Fruit fly (Drosophila melanogaster): ENCODE data around the gene MFS3.

MFS3 gene

DNA sequence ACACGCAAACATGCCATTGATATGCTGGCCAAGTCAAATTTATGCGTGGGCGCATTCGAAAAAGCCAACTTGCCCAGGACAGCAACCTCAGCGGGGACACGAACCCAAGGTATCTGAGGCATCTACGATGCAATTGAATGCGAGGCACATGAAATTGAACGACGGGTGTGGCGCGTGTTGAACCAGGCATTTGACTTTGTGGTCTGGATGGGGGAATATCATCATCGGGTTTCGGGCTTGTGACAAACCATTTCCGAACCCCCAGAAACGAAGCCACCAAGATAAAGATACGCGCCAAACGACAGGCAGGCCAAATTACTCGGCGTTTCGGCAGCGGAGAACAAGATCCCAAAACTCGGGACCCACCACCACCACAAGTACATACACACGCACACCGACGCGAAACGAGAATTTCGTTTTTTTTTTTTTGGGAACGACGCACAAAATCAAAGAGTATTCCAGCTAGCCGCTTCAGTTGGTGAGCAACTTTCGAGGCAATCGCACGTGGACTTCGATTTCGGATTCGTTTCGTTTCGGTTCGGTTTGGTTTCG lies at the start of gene MFS3:
MFS3 (plus strand) TSS at position 472 of the 552 bp plus-strand sequence.
- TF ChIP-seq CTCF (optimal IDR thresholded peaks at IDR 0.05) (peak; percentile 66 to 68), CG8478 (optimal IDR thresholded peaks at IDR 0.05) (no peak)

DNA sequence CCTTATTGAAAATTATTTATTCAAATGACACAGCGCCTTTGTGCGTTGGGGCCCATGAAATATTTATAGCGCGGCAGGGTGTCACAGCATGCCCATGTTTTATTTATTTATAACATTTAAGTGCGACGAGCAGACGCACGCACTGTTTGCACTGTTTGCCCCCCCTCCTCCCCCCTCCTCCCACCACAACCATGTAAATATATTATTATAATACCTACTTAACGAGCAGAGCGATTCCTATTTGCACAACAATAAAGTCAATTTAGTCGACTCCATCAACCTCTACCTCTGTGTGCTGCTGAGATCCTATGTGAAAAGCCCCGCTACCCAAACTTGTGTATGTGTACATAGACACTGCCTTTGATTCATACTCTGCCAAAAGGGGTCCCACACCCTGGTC lies 48.3 kb upstream of the MFS3 start:
- no peak for TF ChIP-seq CTCF (optimal IDR thresholded peaks at IDR 0.05)
- TF ChIP-seq CG8478 (optimal IDR thresholded peaks at IDR 0.05), result no peak

DNA sequence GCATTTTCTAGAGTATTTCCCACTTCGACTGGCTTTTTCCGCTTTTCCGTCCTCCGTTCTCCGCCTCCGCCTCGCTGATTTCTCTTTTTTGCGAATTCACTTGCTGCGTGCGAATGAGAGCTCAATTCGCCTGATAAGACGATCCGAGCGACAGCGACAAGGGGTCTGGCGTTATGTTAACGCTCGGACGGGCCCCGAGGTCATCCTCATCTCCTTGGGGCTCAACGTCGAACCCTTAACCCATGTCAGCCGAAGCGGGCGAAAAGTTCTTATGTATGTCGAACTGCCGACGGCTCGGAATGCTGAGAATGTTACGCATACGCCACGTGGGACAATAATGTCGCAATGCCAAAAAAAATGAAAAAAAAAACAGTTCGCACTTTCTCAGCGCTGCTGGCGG lies 47.6 kb upstream of the MFS3 start:
- no peak for TF ChIP-seq CTCF (optimal IDR thresholded peaks at IDR 0.05)
- no peak for TF ChIP-seq CG8478 (optimal IDR thresholded peaks at IDR 0.05)

DNA sequence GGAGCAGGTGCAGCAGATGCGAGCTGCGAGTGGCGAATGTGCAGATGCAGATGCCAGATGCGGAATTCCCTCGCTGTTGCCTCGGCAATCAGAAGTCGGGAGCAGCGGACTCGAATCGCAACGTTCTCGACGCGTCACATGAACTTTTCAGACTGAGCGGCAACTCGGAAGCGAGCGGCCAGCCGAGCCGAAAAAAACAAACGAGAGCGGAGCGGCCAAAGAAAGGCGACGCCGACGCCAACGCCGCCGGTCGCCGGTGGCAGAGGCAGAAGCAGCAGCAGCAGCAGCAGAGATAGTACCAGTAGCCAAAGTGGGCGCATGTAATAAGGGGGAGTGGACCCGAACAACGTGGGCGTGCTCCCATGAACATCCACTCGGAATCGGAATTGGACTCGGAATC lies 40.7 kb upstream of the MFS3 start, which contains the start of gene CG4629:
CG4629 (minus strand) TSS at position 156 of the 400 bp plus-strand sequence.
- TF ChIP-seq CG8478 (optimal IDR thresholded peaks at IDR 0.05) (no peak), CTCF (optimal IDR thresholded peaks at IDR 0.05) (no peak)

DNA sequence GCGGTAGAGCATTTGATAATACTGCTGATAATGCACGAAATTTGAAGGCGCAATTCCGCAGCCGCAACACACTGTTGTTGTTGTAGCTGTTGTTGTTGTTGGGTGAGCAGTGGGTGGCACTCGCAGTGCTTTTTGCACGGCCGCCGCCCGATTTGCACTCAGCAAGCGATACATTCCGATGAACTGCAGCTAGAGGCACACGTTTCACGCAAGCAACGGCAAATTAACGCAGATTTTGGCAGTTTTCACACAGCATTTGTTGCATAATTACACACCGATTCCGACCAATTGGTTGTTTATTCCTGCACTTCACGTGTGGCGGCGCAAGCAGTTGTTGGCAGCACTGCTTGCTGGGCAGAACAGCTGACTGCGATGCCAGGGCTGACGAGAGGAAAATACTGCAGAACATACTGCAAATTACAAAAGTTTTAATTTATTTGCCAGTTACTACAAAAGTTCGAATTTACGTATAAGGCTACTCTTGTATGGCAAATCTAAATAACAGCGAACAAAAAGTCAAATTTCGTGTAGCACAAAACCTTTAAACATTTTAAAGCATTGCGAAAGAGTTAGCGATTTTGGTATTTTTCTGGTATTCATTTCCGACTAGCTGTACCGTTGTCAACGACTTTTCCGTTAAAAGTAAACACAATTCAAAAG lies 34.8 kb upstream of the MFS3 start, which contains the start of the genes PolrMT and CG14339:
PolrMT (minus strand) TSS at position 345 of the 660 bp plus-strand sequence.
CG14339 (plus strand) TSS at position 512 of the 660 bp plus-strand sequence.
- TF ChIP-seq CTCF (optimal IDR thresholded peaks at IDR 0.05) (peak in 1 of 2 experiments; percentile 18), CG8478 (optimal IDR thresholded peaks at IDR 0.05) (no peak)

DNA sequence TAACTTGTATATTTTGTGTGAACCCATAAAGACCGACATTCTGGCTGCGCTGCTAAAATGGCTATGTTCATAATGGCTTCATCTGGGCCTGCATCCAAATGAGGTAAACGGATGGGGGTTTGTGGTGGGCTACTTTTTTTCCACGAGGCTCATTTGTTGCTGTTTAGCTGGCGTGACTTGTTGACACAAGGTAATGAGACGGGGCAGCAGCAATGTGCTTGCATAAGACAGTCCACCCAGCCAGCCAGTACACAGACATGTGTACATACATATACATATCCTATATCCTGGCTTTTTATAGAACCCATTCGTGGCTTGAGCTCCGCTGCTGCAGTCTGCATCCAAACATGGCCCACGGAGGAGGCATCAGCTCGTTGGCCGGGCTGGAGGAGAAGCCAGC lies 30.4 kb upstream of the MFS3 start, which contains the start of gene CG14340:
CG14340 (plus strand) TSS at position 301 of the 400 bp plus-strand sequence.
- TF ChIP-seq CTCF (optimal IDR thresholded peaks at IDR 0.05), result no peak
- TF ChIP-seq CG8478 (optimal IDR thresholded peaks at IDR 0.05), result no peak

DNA sequence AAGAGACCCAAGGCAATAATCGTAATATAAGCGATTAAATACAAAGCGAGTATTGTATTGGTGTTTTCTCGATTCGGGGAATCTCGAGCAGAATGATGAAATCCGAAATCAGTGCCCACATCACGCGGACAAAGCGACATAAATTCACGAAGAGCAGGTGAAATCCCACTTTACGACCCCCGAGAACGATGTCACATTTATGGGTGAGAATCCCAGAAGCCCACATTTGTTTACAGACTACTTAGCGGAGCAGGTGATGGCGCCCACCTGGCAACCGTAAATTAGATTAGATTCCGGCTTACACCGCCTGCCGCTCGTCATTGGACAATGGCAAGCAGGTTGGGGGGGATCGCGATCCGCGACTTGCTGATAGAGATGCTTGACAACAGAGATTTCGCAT lies 28.8 kb upstream of the MFS3 start:
- TF ChIP-seq CTCF (optimal IDR thresholded peaks at IDR 0.05) (no peak), CG8478 (optimal IDR thresholded peaks at IDR 0.05) (no peak)

DNA sequence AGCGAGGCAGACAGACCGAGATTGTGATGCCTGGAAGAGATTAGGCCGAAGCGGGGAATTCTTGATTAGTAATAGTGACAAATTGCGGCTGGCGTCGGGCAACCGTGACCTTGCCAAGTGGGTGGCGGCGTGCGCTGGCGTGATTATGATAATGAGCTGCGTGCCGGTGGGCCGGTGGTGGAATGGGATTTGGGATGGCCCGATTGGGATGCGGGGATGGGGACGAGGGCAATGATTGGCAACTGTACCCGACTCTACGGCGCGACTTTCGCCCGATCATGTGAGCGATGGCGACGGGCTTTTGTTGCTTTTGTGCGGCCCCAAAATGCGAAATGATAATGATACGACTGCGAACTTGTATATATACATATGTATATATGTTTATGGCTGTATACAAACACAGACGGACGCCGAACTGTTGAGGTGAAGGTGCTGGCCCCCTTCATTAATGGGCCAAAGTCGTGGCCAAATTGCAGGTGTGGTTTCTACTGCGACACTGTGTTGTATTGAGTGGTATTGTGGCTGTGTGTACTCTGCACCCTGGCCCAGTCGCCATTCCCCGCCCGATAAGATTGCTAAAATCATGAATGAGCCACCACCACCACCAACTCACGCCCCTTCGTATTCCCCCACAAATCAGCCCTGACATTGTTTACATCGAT lies 26.2 kb upstream of the MFS3 start:
- TF ChIP-seq CTCF (optimal IDR thresholded peaks at IDR 0.05), result no peak
- TF ChIP-seq CG8478 (optimal IDR thresholded peaks at IDR 0.05), result no peak

DNA sequence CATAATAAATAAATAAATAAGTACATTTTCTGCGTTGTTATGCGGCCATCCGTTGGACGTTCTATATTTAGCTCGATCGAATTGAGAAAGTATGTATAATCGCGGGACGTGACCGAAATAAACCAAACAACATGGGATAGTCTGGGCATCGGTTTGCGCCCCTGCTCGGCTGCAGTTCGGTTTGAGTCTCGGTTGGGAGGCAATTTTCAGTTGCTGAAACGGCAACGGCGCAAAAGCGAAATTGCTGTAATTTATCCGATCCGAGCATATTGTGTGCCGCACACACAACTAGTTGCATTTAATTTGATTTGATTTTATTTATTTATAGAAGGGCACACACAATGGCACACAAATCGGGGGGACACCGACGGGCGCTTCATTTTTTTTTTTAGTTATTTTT lies 24.9 kb upstream of the MFS3 start:
- TF ChIP-seq CTCF (optimal IDR thresholded peaks at IDR 0.05) (peak; percentile 11 to 51), CG8478 (optimal IDR thresholded peaks at IDR 0.05) (no peak)

DNA sequence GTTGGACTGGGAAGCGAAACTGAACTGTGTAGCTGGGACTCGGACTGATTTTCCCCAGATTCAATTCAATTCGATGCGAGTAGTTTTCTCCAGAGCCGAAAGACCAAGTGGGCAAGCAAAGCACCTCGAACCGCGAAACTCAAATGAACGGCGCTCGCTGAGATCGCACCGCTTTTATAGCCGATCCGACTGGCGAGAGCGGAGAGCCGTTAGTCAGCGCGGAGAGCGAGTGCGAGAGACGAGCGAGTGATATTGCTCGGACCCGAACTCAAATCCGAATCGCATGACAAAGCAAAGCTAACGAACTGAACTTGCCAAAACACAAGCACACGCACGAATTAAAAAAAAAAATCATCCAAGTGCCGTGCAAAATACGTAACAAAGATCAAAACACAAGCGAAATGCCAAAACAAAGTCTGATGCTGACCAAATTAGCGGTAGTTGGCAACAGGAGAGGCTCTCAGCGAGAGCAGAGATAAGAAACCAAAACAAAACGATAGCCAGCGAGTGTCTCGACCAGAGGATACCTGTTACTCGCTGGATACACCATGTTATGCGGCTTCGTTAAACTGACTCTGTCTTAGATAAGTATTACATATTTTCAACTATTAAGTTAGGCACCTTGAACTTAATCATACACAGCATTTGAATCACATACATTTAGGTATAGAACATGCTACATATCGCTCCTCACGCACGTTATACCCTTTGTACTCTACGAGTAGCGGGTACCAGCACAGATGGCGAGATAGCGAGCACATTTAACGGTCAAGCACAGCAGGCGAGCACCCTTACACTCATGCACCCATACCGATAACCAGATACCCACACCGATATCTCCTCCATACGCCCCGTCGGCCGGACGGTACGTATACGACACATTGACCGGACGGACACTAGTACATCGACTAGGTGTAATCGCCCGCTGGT lies 23.9 kb upstream of the MFS3 start:
- no peak for TF ChIP-seq CG8478 (optimal IDR thresholded peaks at IDR 0.05)
- TF ChIP-seq CTCF (optimal IDR thresholded peaks at IDR 0.05), result no peak

DNA sequence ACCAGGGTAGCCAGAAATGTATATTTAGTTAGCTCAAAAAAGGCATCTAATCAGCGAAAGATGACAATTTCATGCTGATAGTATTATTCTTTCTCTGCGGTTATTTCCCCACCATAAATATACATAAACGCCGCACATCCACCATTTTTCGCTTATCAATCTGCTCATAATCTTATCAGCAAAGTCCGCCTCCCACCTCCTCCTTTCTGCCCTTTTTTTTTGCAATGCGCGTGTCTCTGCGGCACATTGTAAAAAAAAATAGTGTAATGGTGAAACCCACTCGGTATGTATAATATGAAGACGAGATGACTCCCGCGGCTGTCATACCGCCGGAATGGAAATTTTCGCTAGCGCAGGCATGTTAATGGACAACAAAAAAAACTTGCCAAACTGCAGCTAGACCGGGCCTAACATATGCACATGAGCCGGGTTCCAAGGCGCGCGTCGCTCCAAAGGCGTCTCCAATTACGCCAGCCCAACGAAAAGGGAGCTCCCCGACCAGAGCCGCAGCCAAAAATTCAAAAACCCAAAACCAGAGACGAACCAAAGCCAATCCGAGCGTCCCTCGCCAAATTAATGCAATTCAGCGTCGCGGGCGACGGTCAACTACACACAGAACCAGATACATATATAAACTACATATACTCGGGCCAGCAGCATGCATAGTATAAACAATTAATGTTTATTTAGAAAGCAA lies 22.6 kb upstream of the MFS3 start:
- TF ChIP-seq CTCF (optimal IDR thresholded peaks at IDR 0.05) (no peak), CG8478 (optimal IDR thresholded peaks at IDR 0.05) (no peak)

DNA sequence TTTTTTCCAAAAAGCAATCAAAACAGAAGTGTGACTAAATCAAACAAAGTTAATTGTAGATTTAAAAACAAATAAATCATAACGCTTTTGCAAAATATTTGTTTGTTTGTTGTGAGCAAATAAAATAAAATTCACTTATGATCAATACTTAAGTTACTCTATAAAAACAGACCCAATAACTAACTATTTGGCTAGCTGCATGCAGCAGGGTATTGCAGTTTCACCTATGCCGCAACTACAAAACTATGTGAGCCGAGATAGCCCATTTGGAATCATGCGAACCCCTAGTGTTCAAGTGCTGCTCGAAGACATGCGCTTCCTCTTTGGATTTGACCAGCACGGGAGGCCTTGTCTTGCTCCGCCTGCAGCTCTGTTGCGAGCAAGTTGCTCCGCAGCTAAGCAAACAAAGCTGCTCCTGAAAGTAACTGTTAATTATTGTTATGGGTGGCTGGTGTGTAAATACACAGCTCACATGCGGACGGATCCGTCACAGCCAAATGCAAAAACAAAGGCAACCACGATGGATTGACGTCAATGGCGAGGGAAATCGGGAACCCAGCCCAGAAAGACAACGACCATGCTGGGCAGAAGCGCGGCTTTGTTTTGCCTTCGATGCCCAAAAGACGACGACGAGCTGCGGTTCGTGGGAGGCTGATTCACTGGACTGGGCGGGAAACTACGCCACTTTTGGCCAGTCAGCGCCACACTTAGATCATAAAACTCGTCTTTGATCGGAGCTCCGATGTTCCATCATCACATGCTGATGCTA lies 20.9 kb upstream of the MFS3 start:
- TF ChIP-seq CG8478 (optimal IDR thresholded peaks at IDR 0.05) (no peak), CTCF (optimal IDR thresholded peaks at IDR 0.05) (no peak)

DNA sequence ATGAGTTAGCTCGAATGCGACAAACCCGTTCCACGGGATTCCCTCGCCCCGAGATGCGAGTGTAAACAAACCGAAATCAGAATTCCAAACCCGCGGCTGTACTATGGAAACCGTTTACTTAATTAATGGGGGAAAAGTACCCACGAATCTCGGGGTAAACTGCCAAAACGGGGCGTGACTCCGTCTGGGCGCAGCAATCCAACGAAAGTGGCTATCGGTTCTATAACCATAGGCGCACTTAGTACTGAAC lies 20.4 kb upstream of the MFS3 start:
- no peak for TF ChIP-seq CG8478 (optimal IDR thresholded peaks at IDR 0.05)
- no peak for TF ChIP-seq CTCF (optimal IDR thresholded peaks at IDR 0.05)
